Fruit fly (Drosophila melanogaster) whole organism, prepupa: ENCODE data around the gene Vago.

Source experiments
- CG11294 ChIP-seq: fragments of 200-800 bp; sonication (Bioruptor generic); IDR thresholded peaks from 2 replicates; pipeline ENCODE4 v1.3.6; 2022; ENCODE audit warnings: missing biosample characterization, missing genetic modification characterization
- CG4318 ChIP-seq: fragments of 200-800 bp; sonication (Bioruptor generic); optimal IDR thresholded peaks from 3 replicates; lab custom pipeline; 2017; ENCODE audit warnings: missing biosample characterization, mild to moderate bottlenecking, missing genetic modification characterization
- CG7368 ChIP-seq: fragments of 200-800 bp; sonication (Bioruptor generic); optimal IDR thresholded peaks from 3 replicates; lab custom pipeline; 2016; ENCODE audit warnings: missing biosample characterization, missing genetic modification characterization
- Lpt ChIP-seq: fragments of 200-800 bp; sonication (Bioruptor generic); optimal IDR thresholded peaks from 3 replicates; lab custom pipeline; 2016; ENCODE audit warnings: missing biosample characterization, missing genetic modification characterization
- OdsH ChIP-seq: fragments of 200-800 bp; sonication (Bioruptor generic); optimal IDR thresholded peaks from 3 replicates; lab custom pipeline; 2016; ENCODE audit warnings: missing biosample characterization, missing genetic modification characterization
- Smox ChIP-seq: fragments of 200-800 bp; sonication (Bioruptor generic); optimal IDR thresholded peaks from 3 replicates; lab custom pipeline; 2016; ENCODE audit warnings: missing biosample characterization, missing genetic modification characterization
- fd59A ChIP-seq: fragments of 200-800 bp; sonication (Bioruptor generic); optimal IDR thresholded peaks from 2 replicates; lab custom pipeline; 2017; ENCODE audit warnings: missing biosample characterization, mild to moderate bottlenecking, missing genetic modification characterization, missing genetic modification reagents
- ss ChIP-seq, 2 experiments: fragments of 200-800 bp; sonication (Bioruptor generic); optimal IDR thresholded peaks; 2 replicates in 1 of 2; 3 replicates in 1 of 2; lab custom pipeline; 2017 to 2018; ENCODE audit warnings: mild to moderate bottlenecking in 2 of 2, missing biosample characterization in 2 of 2, missing genetic modification characterization in 2 of 2, moderate library complexity in 1 of 2

DNA sequence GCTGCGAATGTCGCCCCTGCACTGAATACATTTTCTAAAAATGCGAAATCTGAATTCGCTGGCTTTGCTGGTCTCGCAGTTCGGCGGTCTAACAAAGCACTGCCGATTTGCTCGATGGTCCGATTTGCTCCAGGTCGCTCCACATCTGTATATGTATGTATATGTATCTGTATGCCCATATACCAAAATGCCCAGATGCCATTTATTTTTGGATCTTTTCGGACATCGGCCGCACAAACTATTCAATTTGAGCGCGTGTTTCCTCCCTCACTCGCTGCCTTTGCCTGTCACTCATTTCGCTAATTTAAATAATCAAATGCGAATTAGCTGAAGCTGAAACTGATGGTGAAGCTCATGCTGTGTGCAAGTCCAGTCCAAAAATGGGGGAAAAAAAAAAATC, 26.0 kb upstream of the Vago start, which contains the start of gene CG1537:
- TF ChIP-seq OdsH (GFP tag; lab: Kevin White, UChicago): no peak
- no peak for TF ChIP-seq CG11294 (GFP tag; lab: Robert Waterston, UW)
- TF ChIP-seq Smox (GFP tag; lab: Kevin White, UChicago): no peak
- TF ChIP-seq CG7368 (GFP tag; lab: Kevin White, UChicago): no peak
- no peak for TF ChIP-seq Lpt (GFP tag; lab: Kevin White, UChicago)
- TF ChIP-seq fd59A (GFP tag; lab: Kevin White, UChicago): no peak
- TF ChIP-seq CG4318 (GFP tag; lab: Kevin White, UChicago): no peak
- no peak for TF ChIP-seq ss (GFP tag; optimal IDR thresholded peaks at IDR 0.05; lab: Kevin White, UChicago)
